Worm (Caenorhabditis elegans) whole organism, L3 larva: ENCODE data around the gene cutl-29.

Experiments used
- R02D3.7 ChIP-seq: fragments of 150-350 bp; optimal IDR thresholded peaks from 2 replicates; lab custom pipeline; 2014; ENCODE audit warnings: missing biosample characterization, missing genetic modification characterization
- ZK546.5 ChIP-seq: sonication (generic microtip); optimal IDR thresholded peaks from 2 replicates; lab custom pipeline; 2017; ENCODE audit warnings: missing biosample characterization, missing genetic modification characterization
- aly-2 ChIP-seq: fragments of 150-350 bp; optimal IDR thresholded peaks from 2 replicates; lab custom pipeline; 2014; ENCODE audit warnings: missing biosample characterization, missing genetic modification characterization
- ama-1 ChIP-seq: fragments of 150-350 bp; optimal IDR thresholded peaks from 2 replicates; lab custom pipeline; 2018
- ceh-28 ChIP-seq: fragments of 150-350 bp; optimal IDR thresholded peaks from 2 replicates; lab custom pipeline; 2014; ENCODE audit warnings: missing biosample characterization, missing genetic modification reagents, missing genetic modification characterization
- ceh-82 ChIP-seq: fragments of 150-350 bp; optimal IDR thresholded peaks from 2 replicates; lab custom pipeline; 2014; ENCODE audit warnings: missing biosample characterization, missing genetic modification characterization
- ceh-9 ChIP-seq: sonication (generic microtip); optimal IDR thresholded peaks from 2 replicates; lab custom pipeline; 2018; ENCODE audit warnings: missing biosample characterization, missing genetic modification characterization
- daf-12 ChIP-seq: fragments of 150-350 bp; optimal IDR thresholded peaks from 2 replicates; lab custom pipeline; 2014; ENCODE audit warnings: missing biosample characterization, missing genetic modification reagents, missing genetic modification characterization
- egl-27 ChIP-seq: sonication (generic microtip); optimal IDR thresholded peaks from 4 replicates; lab custom pipeline; 2017; ENCODE audit warnings: missing biosample characterization, missing genetic modification reagents, missing genetic modification characterization
- egl-5 ChIP-seq: fragments of 150-350 bp; optimal IDR thresholded peaks from 2 replicates; lab custom pipeline; 2017; ENCODE audit warnings: missing biosample characterization, missing genetic modification reagents, missing genetic modification characterization, inconsistent platforms
- elt-1 ChIP-seq: fragments of 150-350 bp; optimal IDR thresholded peaks from 2 replicates; lab custom pipeline; 2014; ENCODE audit warnings: missing biosample characterization, missing genetic modification characterization
- elt-2 ChIP-seq: sonication (generic microtip); optimal IDR thresholded peaks from 2 replicates; lab custom pipeline; 2016; ENCODE audit warnings: missing genetic modification reagents, mild to moderate bottlenecking, missing genetic modification characterization, missing compliant biosample characterization
- elt-3 ChIP-seq, 3 experiments: fragments of 150-350 bp in 1 of 3; sonication (generic microtip) in 2 of 3; optimal IDR thresholded peaks; 2 replicates in 2 of 3; 4 replicates in 1 of 3; lab custom pipeline; 2014 to 2017; ENCODE audit warnings: missing biosample characterization in 3 of 3, missing genetic modification characterization in 3 of 3
- eor-1 ChIP-seq, 2 experiments: fragments of 150-350 bp; optimal IDR thresholded peaks; 2 replicates each; lab custom pipeline; 2014 to 2018; ENCODE audit warnings: missing biosample characterization in 2 of 2, missing genetic modification characterization in 2 of 2
- fkh-10 ChIP-seq: sonication (generic microtip); optimal IDR thresholded peaks from 2 replicates; lab custom pipeline; 2017; ENCODE audit warnings: missing biosample characterization, missing genetic modification reagents, missing genetic modification characterization
- fkh-2 ChIP-seq: fragments of 150-350 bp; optimal IDR thresholded peaks from 2 replicates; lab custom pipeline; 2014; ENCODE audit warnings: missing biosample characterization, missing genetic modification reagents, missing genetic modification characterization
- fos-1 ChIP-seq: fragments of 150-350 bp; optimal IDR thresholded peaks from 2 replicates; lab custom pipeline; 2014; ENCODE audit warnings: missing biosample characterization, missing genetic modification characterization
- hmg-11 ChIP-seq: sonication (generic microtip); optimal IDR thresholded peaks from 2 replicates; lab custom pipeline; 2016; ENCODE audit warnings: missing genetic modification characterization, missing compliant biosample characterization
- jun-1 ChIP-seq: fragments of 150-350 bp; optimal IDR thresholded peaks from 2 replicates; lab custom pipeline; 2014; ENCODE audit warnings: missing biosample characterization, missing genetic modification reagents, missing genetic modification characterization
- lin-15B ChIP-seq: fragments of 150-350 bp; optimal IDR thresholded peaks from 2 replicates; lab custom pipeline; 2014; ENCODE audit warnings: missing biosample characterization, missing genetic modification characterization
- lin-39 ChIP-seq: fragments of 150-350 bp; optimal IDR thresholded peaks from 2 replicates; lab custom pipeline; 2018; ENCODE audit warnings: missing biosample characterization, missing genetic modification reagents, missing genetic modification characterization
- mdl-1 ChIP-seq: fragments of 150-350 bp; optimal IDR thresholded peaks from 2 replicates; lab custom pipeline; 2014; ENCODE audit warnings: missing biosample characterization, missing genetic modification characterization
- mml-1 ChIP-seq: fragments of 150-350 bp; sonication (generic microtip); optimal IDR thresholded peaks from 3 replicates; lab custom pipeline; 2014; ENCODE audit warnings: missing biosample characterization, missing genetic modification characterization
- nfya-1 ChIP-seq: sonication (generic microtip); optimal IDR thresholded peaks from 2 replicates; lab custom pipeline; 2017; ENCODE audit warnings: missing genetic modification characterization, mild to moderate bottlenecking, missing compliant biosample characterization, antibody characterized with exemption, moderate library complexity; ENCODE audit not compliant: insufficient read depth
- nhr-11 ChIP-seq: fragments of 150-350 bp; optimal IDR thresholded peaks from 2 replicates; lab custom pipeline; 2014; ENCODE audit warnings: missing biosample characterization, missing genetic modification characterization
- nhr-12 ChIP-seq: fragments of 150-350 bp; optimal IDR thresholded peaks from 2 replicates; lab custom pipeline; 2014; ENCODE audit warnings: missing biosample characterization, missing genetic modification characterization
- nhr-23 ChIP-seq: fragments of 150-350 bp; optimal IDR thresholded peaks from 2 replicates; lab custom pipeline; 2014; ENCODE audit warnings: missing biosample characterization, missing genetic modification reagents, missing genetic modification characterization
- nhr-237 ChIP-seq: fragments of 150-350 bp; optimal IDR thresholded peaks from 2 replicates; lab custom pipeline; 2014; ENCODE audit warnings: missing biosample characterization, missing genetic modification characterization
- nhr-25 ChIP-seq: sonication (generic microtip); optimal IDR thresholded peaks from 2 replicates; lab custom pipeline; 2017; ENCODE audit warnings: missing biosample characterization, missing genetic modification characterization
- nhr-28 ChIP-seq: fragments of 150-350 bp; optimal IDR thresholded peaks from 2 replicates; lab custom pipeline; 2014; ENCODE audit warnings: missing biosample characterization, missing genetic modification characterization
- nhr-43 ChIP-seq: sonication (generic microtip); optimal IDR thresholded peaks from 2 replicates; lab custom pipeline; 2016; ENCODE audit warnings: mild to moderate bottlenecking, missing genetic modification characterization, missing compliant biosample characterization; ENCODE audit not compliant: poor library complexity, severe bottlenecking
- nhr-67 ChIP-seq: fragments of 150-350 bp; optimal IDR thresholded peaks from 2 replicates; lab custom pipeline; 2014; ENCODE audit warnings: missing biosample characterization, missing genetic modification characterization
- nhr-76 ChIP-seq: fragments of 150-350 bp; sonication (generic microtip); optimal IDR thresholded peaks from 5 replicates; lab custom pipeline; 2014; ENCODE audit warnings: missing biosample characterization, missing genetic modification characterization
- nhr-77 ChIP-seq: fragments of 150-350 bp; optimal IDR thresholded peaks from 2 replicates; lab custom pipeline; 2014; ENCODE audit warnings: missing biosample characterization, missing genetic modification characterization
- pha-4 ChIP-seq: fragments of 150-350 bp; optimal IDR thresholded peaks from 2 replicates; lab custom pipeline; 2014; ENCODE audit warnings: missing biosample characterization, missing genetic modification reagents, missing genetic modification characterization
- pqm-1 ChIP-seq: fragments of 150-350 bp; optimal IDR thresholded peaks from 2 replicates; lab custom pipeline; 2017; ENCODE audit warnings: missing biosample characterization, missing genetic modification characterization, inconsistent platforms
- sea-2 ChIP-seq: fragments of 150-350 bp; sonication (generic microtip); optimal IDR thresholded peaks from 4 replicates; lab custom pipeline; 2014; ENCODE audit warnings: missing biosample characterization, missing genetic modification reagents, missing genetic modification characterization
- snpc-4 ChIP-seq: fragments of 150-350 bp; optimal IDR thresholded peaks from 2 replicates; lab custom pipeline; 2014; ENCODE audit warnings: missing biosample characterization, missing genetic modification characterization
- tbx-2 ChIP-seq: sonication (generic microtip); optimal IDR thresholded peaks from 2 replicates; lab custom pipeline; 2016; ENCODE audit warnings: mild to moderate bottlenecking, missing genetic modification characterization, missing compliant biosample characterization
- unc-39 ChIP-seq: sonication (generic microtip); optimal IDR thresholded peaks from 4 replicates; lab custom pipeline; 2017; ENCODE audit warnings: missing biosample characterization, missing genetic modification characterization
- unc-62 ChIP-seq: fragments of 150-350 bp; sonication (generic microtip); optimal IDR thresholded peaks from 4 replicates; lab custom pipeline; 2014; ENCODE audit warnings: missing biosample characterization, missing genetic modification reagents, missing genetic modification characterization

The cutl-29 gene

DNA sequence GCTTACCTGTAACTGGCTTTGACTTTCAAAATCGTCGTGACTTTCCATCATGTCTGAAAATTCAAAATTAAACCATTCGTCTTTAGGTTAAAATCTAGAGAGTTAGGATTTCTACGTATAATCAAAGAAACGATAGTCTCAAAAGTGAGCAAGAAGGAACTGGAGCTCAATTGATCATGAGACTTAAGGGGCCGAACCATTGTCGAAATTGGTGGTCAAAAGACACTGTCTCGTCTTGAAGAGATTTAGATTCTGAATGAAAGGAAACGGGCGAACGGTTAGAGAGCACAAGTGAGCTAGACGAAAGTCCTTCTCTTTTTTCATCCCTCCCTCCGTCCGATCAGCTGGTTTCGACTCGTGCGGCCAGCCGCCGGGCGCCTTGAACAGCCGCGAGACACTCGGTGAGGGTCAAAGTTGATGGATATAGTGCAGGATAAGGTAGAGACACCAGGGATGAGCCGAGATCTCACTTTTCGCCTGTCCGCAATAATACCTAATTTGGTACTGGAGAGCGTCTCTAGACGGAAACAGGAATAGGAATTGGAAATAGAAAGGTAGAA, 9.6 kb downstream of the cutl-29 start, which contains the start of gene M60.7:
M60.7 (minus strand) TSS at position 51 of the 560 bp plus-strand sequence.
- TF ChIP-seq aly-2 (tag; lab: Kevin White, UChicago) (no peak), nhr-77 (no peak), lin-15B (no peak), eor-1 (tag; optimal IDR thresholded peaks at IDR 0.05; lab: Kevin White, UChicago) (no peak), R02D3.7 (tag; lab: Kevin White, UChicago) (no peak), lin-39 (tag; lab: Kevin White, UChicago) (peak; percentile 7)

DNA sequence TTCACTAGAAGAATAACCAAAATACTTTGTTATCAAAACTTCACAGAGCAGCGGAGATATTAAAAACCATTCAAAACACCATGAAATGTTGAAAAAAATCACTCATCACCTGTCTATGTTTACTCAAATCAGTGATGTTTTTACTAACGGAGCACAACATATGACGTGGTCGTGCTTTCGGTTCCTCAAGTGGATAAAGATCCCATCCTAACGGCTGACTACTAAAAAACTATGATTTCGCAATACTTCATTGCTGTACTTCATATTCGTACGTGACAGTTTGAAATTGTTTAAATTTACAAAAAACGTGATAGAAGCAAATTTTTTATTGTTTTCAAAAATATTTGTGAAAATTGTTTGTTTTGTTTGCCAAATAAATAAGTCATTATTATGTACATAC, 13.1 kb downstream of the cutl-29 start:
- TF ChIP-seq nhr-43 (no peak), pha-4 (tag; lab: Kevin White, UChicago) (peak; percentile 52)

DNA sequence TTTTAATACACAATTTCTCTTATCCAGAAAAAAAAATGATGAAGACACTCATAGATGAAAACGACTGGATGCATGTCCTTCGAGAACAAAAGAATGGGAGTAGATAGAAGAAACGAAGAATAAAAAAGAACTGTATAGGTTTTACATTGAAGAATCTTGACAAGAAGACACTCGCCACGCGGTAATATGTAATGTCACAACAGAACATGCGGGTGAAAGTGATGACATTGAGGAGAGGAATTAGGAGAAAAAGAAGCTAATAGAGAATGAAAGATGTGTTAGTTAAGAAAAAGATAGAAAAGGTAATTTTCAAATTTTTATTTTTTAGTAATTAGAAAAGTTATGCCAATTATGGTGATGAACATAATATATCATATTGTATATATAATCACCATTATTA, 15.4 kb downstream of the cutl-29 start:
- peak; percentile 74 for TF ChIP-seq nhr-25 (tag; lab: Kevin White, UChicago)
- TF ChIP-seq fos-1 = no peak
- no peak for TF ChIP-seq egl-27 (tag; lab: Kevin White, UChicago)
- TF ChIP-seq R02D3.7 (tag; lab: Kevin White, UChicago) = no peak
- TF ChIP-seq nhr-23 (tag; lab: Kevin White, UChicago) = peak; percentile 15
- TF ChIP-seq unc-39 (tag; lab: Kevin White, UChicago) = no peak
- TF ChIP-seq eor-1 (tag; optimal IDR thresholded peaks at IDR 0.05; lab: Kevin White, UChicago) = no peak
- TF ChIP-seq, all 47 proteins: peak for 2

DNA sequence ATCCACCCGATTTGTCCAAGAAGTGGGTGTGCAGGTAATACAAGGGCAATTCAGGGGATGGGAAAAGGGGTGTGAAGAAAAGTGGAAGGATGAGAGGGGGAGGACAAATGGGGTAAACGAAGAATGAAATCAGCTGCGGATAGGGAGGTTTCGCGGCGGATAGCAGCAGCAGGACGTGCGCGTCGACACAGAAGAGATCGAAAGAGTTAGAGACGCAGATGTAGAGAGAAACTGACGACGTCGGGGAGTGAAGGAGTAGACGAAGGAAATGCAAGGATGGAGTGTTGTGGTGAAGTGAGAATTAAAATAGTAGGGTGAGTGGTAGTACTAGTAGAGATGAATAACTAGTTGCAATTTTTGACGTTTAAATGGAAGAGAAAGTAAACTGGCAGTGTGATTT, 18.5 kb downstream of the cutl-29 start, which contains the start of gene M60.6:
M60.6 (minus strand) TSS at position 166 of the 400 bp plus-strand sequence.
- no peak for TF ChIP-seq aly-2 (tag; lab: Kevin White, UChicago)
- TF ChIP-seq snpc-4 (tag; lab: Kevin White, UChicago) = peak; percentile 34
- TF ChIP-seq nhr-11 (tag; lab: Kevin White, UChicago) = no peak
- no peak for TF ChIP-seq nhr-76 (tag; lab: Kevin White, UChicago)
- no peak for TF ChIP-seq ZK546.5
- no peak for TF ChIP-seq fos-1
- TF ChIP-seq elt-2 (tag; lab: Kevin White, UChicago) = no peak
- no peak for TF ChIP-seq nhr-237
- peak; percentile 47 for TF ChIP-seq nfya-1
- TF ChIP-seq fkh-10 (GFP tag; lab: Kevin White, UChicago) = no peak
- peak; percentile 24 for TF ChIP-seq hmg-11 (tag; lab: Kevin White, UChicago)
- TF ChIP-seq ceh-82 (tag; lab: Kevin White, UChicago) = no peak
- no peak for TF ChIP-seq unc-62 (GFP tag; lab: Kevin White, UChicago)
- no peak for TF ChIP-seq pha-4 (tag; lab: Kevin White, UChicago)
- no peak for TF ChIP-seq nhr-28
- TF ChIP-seq elt-3 (tag; optimal IDR thresholded peaks at IDR 0.05; lab: Kevin White, UChicago) = no peak
- no peak for TF ChIP-seq fkh-2 (tag; lab: Kevin White, UChicago)
- TF ChIP-seq unc-39 (tag; lab: Kevin White, UChicago) = no peak
- no peak for TF ChIP-seq sea-2 (GFP tag; lab: Kevin White, UChicago)
- no peak for TF ChIP-seq tbx-2 (tag; lab: Kevin White, UChicago)
- TF ChIP-seq R02D3.7 (tag; lab: Kevin White, UChicago) = no peak
- TF ChIP-seq ama-1 (lab: Kevin White, UChicago) = no peak
- no peak for TF ChIP-seq nhr-12 (tag; lab: Kevin White, UChicago)
- no peak for TF ChIP-seq mml-1 (tag; lab: Kevin White, UChicago)
- no peak for TF ChIP-seq lin-15B
- TF ChIP-seq mdl-1 (tag; lab: Kevin White, UChicago) = no peak
- TF ChIP-seq nhr-25 (tag; lab: Kevin White, UChicago) = peak; percentile 51
- TF ChIP-seq lin-39 (tag; lab: Kevin White, UChicago) = no peak
- TF ChIP-seq eor-1 (tag; optimal IDR thresholded peaks at IDR 0.05; lab: Kevin White, UChicago) = no peak
- TF ChIP-seq daf-12 (tag; lab: Kevin White, UChicago) = no peak
- TF ChIP-seq egl-27 (tag; lab: Kevin White, UChicago) = no peak
- TF ChIP-seq nhr-23 (tag; lab: Kevin White, UChicago) = peak; percentile 33
- TF ChIP-seq elt-1 (tag; lab: Kevin White, UChicago) = no peak
- TF ChIP-seq jun-1 (tag; lab: Kevin White, UChicago) = no peak
- TF ChIP-seq ceh-9 (tag; lab: Kevin White, UChicago) = no peak
- TF ChIP-seq nhr-67 (tag; lab: Kevin White, UChicago) = no peak
- TF ChIP-seq nhr-43 = peak; percentile 23
- TF ChIP-seq ceh-28 (tag; lab: Kevin White, UChicago) = no peak
- TF ChIP-seq egl-5 (tag; lab: Kevin White, UChicago) = no peak
- TF ChIP-seq pqm-1 (tag; lab: Kevin White, UChicago) = no peak
- TF ChIP-seq, all 47 proteins: peak for 6
